Fruit fly (Drosophila melanogaster) whole organism, pupa: ENCODE results near the gene Uqcc1.

Experiments used
- CG10348 ChIP-seq: fragments of 200-800 bp; sonication (Bioruptor generic); IDR thresholded peaks from 2 replicates; pipeline ENCODE4 v1.3.6; 2022; ENCODE audit warnings: missing biosample characterization, missing genetic modification characterization
- CG12605 ChIP-seq: fragments of 200-800 bp; sonication (Bioruptor generic); IDR thresholded peaks from 2 replicates; pipeline ENCODE4 v1.3.6; 2022; ENCODE audit warnings: missing biosample characterization, missing genetic modification characterization
- CG13204 ChIP-seq: fragments of 200-800 bp; sonication (Bioruptor generic); optimal IDR thresholded peaks from 2 replicates; lab custom pipeline; 2018; ENCODE audit warnings: missing biosample characterization, mild to moderate bottlenecking, missing genetic modification characterization, moderate library complexity
- CG14655 ChIP-seq: fragments of 200-800 bp; sonication (Bioruptor generic); optimal IDR thresholded peaks from 3 replicates; lab custom pipeline; 2017; ENCODE audit warnings: mild to moderate bottlenecking, missing biosample characterization, missing genetic modification reagents, missing genetic modification characterization
- CG15710 ChIP-seq: fragments of 200-800 bp; sonication (Bioruptor generic); optimal IDR thresholded peaks from 2 replicates; lab custom pipeline; 2018; ENCODE audit warnings: missing biosample characterization, mild to moderate bottlenecking, missing genetic modification characterization, moderate library complexity
- CG32121 ChIP-seq: fragments of 200-800 bp; sonication (Bioruptor generic); IDR thresholded peaks from 2 replicates; pipeline ENCODE4 v1.3.6; 2022; ENCODE audit warnings: missing biosample characterization, missing genetic modification characterization
- CG8159 ChIP-seq: fragments of 200-800 bp; sonication (Bioruptor generic); optimal IDR thresholded peaks from 3 replicates; lab custom pipeline; 2018; ENCODE audit warnings: missing biosample characterization, mild to moderate bottlenecking, missing genetic modification characterization, moderate library complexity
- CG8301 ChIP-seq: fragments of 200-800 bp; sonication (Bioruptor generic); optimal IDR thresholded peaks from 2 replicates; lab custom pipeline; 2018; ENCODE audit warnings: missing biosample characterization, mild to moderate bottlenecking, missing genetic modification characterization
- CG9948 ChIP-seq: fragments of 200-800 bp; sonication (Bioruptor generic); optimal IDR thresholded peaks from 2 replicates; lab custom pipeline; 2018; ENCODE audit warnings: missing biosample characterization, mild to moderate bottlenecking, missing genetic modification characterization, moderate library complexity
- D1 ChIP-seq: fragments of 200-800 bp; sonication (Bioruptor generic); optimal IDR thresholded peaks from 2 replicates; lab custom pipeline; 2018; ENCODE audit warnings: missing biosample characterization, mild to moderate bottlenecking, missing genetic modification characterization, moderate library complexity
- EcR ChIP-seq: fragments of 200-800 bp; sonication (Bioruptor generic); optimal IDR thresholded peaks from 3 replicates; lab custom pipeline; 2019; ENCODE audit warnings: missing biosample characterization, missing genetic modification characterization, mild to moderate bottlenecking, moderate library complexity, missing genetic modification reagents
- fd96Ca ChIP-seq: fragments of 200-800 bp; sonication (Bioruptor generic); IDR thresholded peaks from 3 replicates; pipeline ENCODE4 v1.3.6; 2022; ENCODE audit warnings: missing biosample characterization, missing genetic modification characterization

DNA sequence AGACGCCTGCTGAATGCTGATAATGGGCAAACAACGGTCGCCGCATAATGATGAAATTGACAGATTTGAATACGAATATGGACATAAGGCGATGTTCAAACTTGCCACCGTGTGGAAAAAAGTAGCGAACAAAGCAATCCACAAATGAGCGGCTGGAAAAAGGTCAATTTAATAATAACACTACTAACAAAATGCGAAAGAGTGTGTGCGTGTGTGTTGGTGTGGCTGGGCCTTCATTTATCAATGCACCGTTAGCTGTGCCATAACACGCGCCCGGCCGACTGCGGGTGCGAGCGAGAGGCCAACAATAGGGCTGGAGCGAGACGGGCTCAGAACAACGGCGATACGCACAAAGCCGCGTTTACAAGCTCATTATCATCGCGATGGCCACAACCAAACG is 18.0 kb upstream of the Uqcc1 start:
- TF ChIP-seq EcR (GFP tag; lab: Kevin White, UChicago) (no peak), CG14655 (GFP tag; lab: Kevin White, UChicago) (no peak), CG8301 (no peak), CG9948 (tag; lab: Kevin White, UChicago) (no peak), CG13204 (GFP tag; lab: Kevin White, UChicago) (no peak), CG12605 (GFP tag; lab: Robert Waterston, UW) (no peak), CG8159 (tag; lab: Kevin White, UChicago) (no peak), fd96Ca (no peak), CG15710 (tag; lab: Kevin White, UChicago) (no peak), D1 (no peak), CG32121 (GFP tag; lab: Robert Waterston, UW) (no peak), CG10348 (no peak)
